Fruit fly (Drosophila melanogaster): ENCODE measurements around the gene CG32642.

Gene CG32642

DNA sequence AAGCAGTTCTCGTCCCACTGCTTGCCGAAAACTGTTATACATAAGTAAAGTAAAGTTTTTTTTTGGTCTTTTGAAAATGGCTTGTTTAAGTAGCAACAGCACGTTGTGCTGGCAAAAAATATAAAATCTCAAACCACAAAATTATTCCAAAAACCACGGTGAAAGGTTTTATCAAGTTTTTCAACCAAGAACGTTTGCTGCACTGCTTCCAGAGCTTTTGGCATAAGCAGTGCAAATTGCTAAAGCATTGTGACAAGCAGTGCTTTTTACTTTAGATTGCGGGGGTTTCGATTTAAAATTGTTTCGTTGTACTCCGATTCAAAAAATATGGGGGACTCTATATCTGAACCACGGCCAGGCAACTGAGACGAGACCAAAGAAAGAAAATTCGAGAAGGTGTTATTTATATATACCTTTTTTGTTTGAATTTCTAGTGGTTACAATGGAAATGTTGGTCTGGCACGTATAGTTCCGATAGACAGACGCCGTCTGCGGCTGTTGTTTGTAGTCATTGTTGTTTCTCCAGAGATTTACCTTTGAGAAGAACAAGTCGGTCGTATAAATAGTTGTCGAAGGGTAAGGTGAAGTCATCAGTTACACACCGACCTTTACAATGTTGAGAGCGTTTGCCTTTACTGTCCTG lies 8.4 kb downstream of the CG32642 start, which contains the start of gene Mur11Da:
TSS of gene Mur11Da (plus strand) at position 593 of the 643 bp plus-strand sequence.
- TF ChIP-seq OdsH (GFP tag; optimal IDR thresholded peaks at IDR 0.05) (no peak), CG6808 (GFP tag; optimal IDR thresholded peaks at IDR 0.05) (no peak), fd85E (GFP tag; optimal IDR thresholded peaks at IDR 0.05) (no peak), Smox (GFP tag; optimal IDR thresholded peaks at IDR 0.05) (no peak), CG4318 (GFP tag; optimal IDR thresholded peaks at IDR 0.05) (no peak), Gug (GFP tag; IDR thresholded peaks at IDR 0.05) (no peak), Hr4 (GFP tag; optimal IDR thresholded peaks at IDR 0.05) (no peak), Sox15 (GFP tag; optimal IDR thresholded peaks at IDR 0.05) (no peak), CG15336 (GFP tag; IDR thresholded peaks at IDR 0.05) (no peak)

- no peak for TF ChIP-seq CG7368 (GFP tag; optimal IDR thresholded peaks at IDR 0.05)
- no peak for TF ChIP-seq OdsH (GFP tag; optimal IDR thresholded peaks at IDR 0.05)
- TF ChIP-seq topi (GFP tag; optimal IDR thresholded peaks at IDR 0.05), result no peak
- TF ChIP-seq fkh (GFP tag; optimal IDR thresholded peaks at IDR 0.05), result no peak
- TF ChIP-seq CG3919 (GFP tag; optimal IDR thresholded peaks at IDR 0.05), result no peak
- TF ChIP-seq eg (GFP tag; IDR thresholded peaks at IDR 0.05), result no peak
- TF ChIP-seq Sox14 (GFP tag; optimal IDR thresholded peaks at IDR 0.05), result no peak
- no peak for TF ChIP-seq Gug (GFP tag; IDR thresholded peaks at IDR 0.05)
- TF ChIP-seq Hr38 (GFP tag; optimal IDR thresholded peaks at IDR 0.05), result no peak
Measured at dm6 chrX:12970411-12970810, 11.4 kb downstream of the CG32642 start, which contains the start of gene CG15721. TSS of gene CG15721 (plus strand) at chrX:12970711.

- TF ChIP-seq Met (GFP tag; optimal IDR thresholded peaks at IDR 0.05), result no peak
- TF ChIP-seq CG4318 (GFP tag; optimal IDR thresholded peaks at IDR 0.05), result no peak
- no peak for TF ChIP-seq CG6276 (GFP tag; optimal IDR thresholded peaks at IDR 0.05)
- TF ChIP-seq CG10669 (GFP tag; optimal IDR thresholded peaks at IDR 0.05), result no peak
- no peak for TF ChIP-seq CG1621 (tag; optimal IDR thresholded peaks at IDR 0.05)
- no peak for TF ChIP-seq Sox102F (GFP tag; optimal IDR thresholded peaks at IDR 0.05)
- TF ChIP-seq Eip75B (GFP tag; optimal IDR thresholded peaks at IDR 0.05), result no peak
- no peak for TF ChIP-seq salr (GFP tag; optimal IDR thresholded peaks at IDR 0.05)
- no peak for TF ChIP-seq CG10631 (GFP tag; optimal IDR thresholded peaks at IDR 0.05)
- TF ChIP-seq topi (GFP tag; optimal IDR thresholded peaks at IDR 0.05), result no peak
- TF ChIP-seq achi (GFP tag; optimal IDR thresholded peaks at IDR 0.05), result no peak
- no peak for TF ChIP-seq CG16779 (tag; optimal IDR thresholded peaks at IDR 0.05)
- TF ChIP-seq Hr39 (GFP tag; optimal IDR thresholded peaks at IDR 0.05), result no peak
- TF ChIP-seq spab (GFP tag; optimal IDR thresholded peaks at IDR 0.05), result no peak
- TF ChIP-seq CG11902 (GFP tag; optimal IDR thresholded peaks at IDR 0.05), result no peak
- TF ChIP-seq Ets96B (tag; optimal IDR thresholded peaks at IDR 0.05), result no peak
Measured at dm6 chrX:12976131-12976530, 17.1 kb downstream of the CG32642 start, which contains the start of gene CG12716. TSS of gene CG12716 (minus strand) at chrX:12976231.

DNA sequence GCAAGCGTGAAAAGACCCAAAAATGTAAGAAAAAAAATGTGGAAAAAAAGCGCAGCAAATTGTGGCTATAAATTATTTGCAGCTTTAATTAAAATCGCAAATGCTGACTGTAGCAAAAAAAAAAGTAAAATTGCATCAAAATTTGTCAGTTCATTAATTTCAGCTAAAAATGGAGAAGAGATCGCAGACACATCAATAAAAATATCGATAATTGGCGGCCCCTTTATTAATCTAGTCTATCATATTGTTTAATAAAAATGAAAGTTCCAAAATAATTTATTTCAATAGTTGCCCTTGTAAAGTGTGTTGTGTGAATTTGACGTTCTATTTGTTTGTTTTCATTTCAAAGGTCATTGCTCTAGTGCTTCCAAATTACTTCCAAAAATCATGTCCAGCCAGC lies 25.2 kb downstream of the CG32642 start, which contains the start of gene CG32643:
TSS of gene CG32643 (plus strand) at position 301 of the 400 bp plus-strand sequence.
- no peak for TF ChIP-seq vri (GFP tag; optimal IDR thresholded peaks at IDR 0.05)

DNA sequence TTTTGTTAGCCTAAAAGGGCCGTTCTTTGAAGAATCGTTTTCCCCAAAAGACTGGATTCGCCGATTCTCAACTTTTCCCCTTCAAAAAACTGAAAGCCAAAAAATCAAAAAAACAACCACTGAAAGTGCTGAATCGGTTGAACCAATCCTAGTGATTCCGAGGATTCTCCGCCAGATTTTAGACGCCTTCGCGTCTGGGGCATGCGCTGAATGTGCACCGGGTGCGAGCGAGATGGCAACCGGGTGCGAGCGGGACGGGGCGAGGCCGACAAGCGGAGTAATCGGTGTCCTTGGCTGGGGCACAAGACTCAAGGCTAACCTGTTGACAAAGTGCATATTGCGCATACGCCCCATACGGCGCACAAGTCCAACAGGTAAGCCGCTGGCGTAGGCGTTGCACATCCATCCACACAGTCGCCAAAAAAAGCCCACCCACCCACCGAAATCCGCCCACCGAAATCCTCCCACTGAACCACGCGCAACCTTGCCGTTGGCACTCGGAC lies 28.0 kb downstream of the CG32642 start:
- TF ChIP-seq CG8632 (GFP tag; optimal IDR thresholded peaks at IDR 0.05), result no peak
- TF ChIP-seq ss (GFP tag; optimal IDR thresholded peaks at IDR 0.05), result peak in 1 of 2 experiments; percentile 14

Data from whole organism, prepupa.